Worm (Caenorhabditis elegans) whole organism, L1 larva: Measurements from ENCODE around the gene cua-1.
A peak's percentile ranks its signal among the peaks of the same experiment; 100 is the strongest.

Experiments
- C34B4.2 ChIP-seq: sonication (generic microtip); optimal IDR thresholded peaks from 2 replicates; lab custom pipeline; 2017; ENCODE audit warnings: mild to moderate bottlenecking, missing genetic modification characterization, missing compliant biosample characterization
- F16B12.6 ChIP-seq: fragments of 150-350 bp; optimal IDR thresholded peaks from 2 replicates; lab custom pipeline; 2014; ENCODE audit warnings: missing biosample characterization, missing genetic modification characterization
- aly-2 ChIP-seq: fragments of 150-350 bp; optimal IDR thresholded peaks from 2 replicates; lab custom pipeline; 2014; ENCODE audit warnings: missing biosample characterization, missing genetic modification characterization
- ama-1 ChIP-seq: fragments of 150-350 bp; optimal IDR thresholded peaks from 2 replicates; lab custom pipeline; 2014
- ceh-63 ChIP-seq: fragments of 200-800 bp; sonication (Bioruptor generic); optimal IDR thresholded peaks from 2 replicates; lab custom pipeline; 2018; ENCODE audit warnings: mild to moderate bottlenecking, missing genetic modification characterization, missing compliant biosample characterization
- ceh-8 ChIP-seq: fragments of 200-800 bp; sonication (Bioruptor generic); optimal IDR thresholded peaks from 2 replicates; lab custom pipeline; 2018; ENCODE audit warnings: mild to moderate bottlenecking, missing genetic modification characterization, moderate library complexity, missing compliant biosample characterization
- ceh-90 ChIP-seq: sonication (generic microtip); optimal IDR thresholded peaks from 2 replicates; lab custom pipeline; 2016; ENCODE audit warnings: missing genetic modification characterization, missing compliant biosample characterization
- dsc-1 ChIP-seq: sonication (generic microtip); optimal IDR thresholded peaks from 2 replicates; lab custom pipeline; 2016; ENCODE audit warnings: mild to moderate bottlenecking, missing genetic modification characterization, missing compliant biosample characterization
- efl-1 ChIP-seq, 4 experiments: fragments of 150-350 bp; optimal IDR thresholded peaks in 3 of 4; peaks in 1 of 4; 1 replicate in 1 of 4; 2 replicates in 3 of 4; lab custom pipeline; 2014; ENCODE audit warnings: missing biosample characterization in 2 of 4, missing genetic modification characterization in 2 of 4, missing genetic modification reagents in 2 of 4
- efl-3 ChIP-seq: fragments of 200-800 bp; sonication (Bioruptor generic); optimal IDR thresholded peaks from 2 replicates; lab custom pipeline; 2018; ENCODE audit warnings: mild to moderate bottlenecking, missing genetic modification characterization, missing compliant biosample characterization
- elt-2 ChIP-seq: sonication (generic microtip); optimal IDR thresholded peaks from 2 replicates; lab custom pipeline; 2016; ENCODE audit warnings: missing genetic modification characterization, mild to moderate bottlenecking, inconsistent platforms, missing compliant biosample characterization, missing genetic modification reagents
- fkh-10 ChIP-seq: sonication (generic microtip); optimal IDR thresholded peaks from 2 replicates; lab custom pipeline; 2017; ENCODE audit warnings: missing biosample characterization, missing genetic modification reagents, missing genetic modification characterization
- fkh-8 ChIP-seq: sonication (generic microtip); optimal IDR thresholded peaks from 2 replicates; lab custom pipeline; 2016; ENCODE audit warnings: mild to moderate bottlenecking, missing genetic modification characterization, missing compliant biosample characterization
- grh-1 ChIP-seq: fragments of 200-800 bp; sonication (Bioruptor generic); IDR thresholded peaks from 2 replicates; pipeline ENCODE4 v1.3.6; 2022; ENCODE audit warnings: missing genetic modification reagents, missing genetic modification characterization, missing compliant biosample characterization
- hpl-2 ChIP-seq: fragments of 150-350 bp; optimal IDR thresholded peaks from 2 replicates; lab custom pipeline; 2014; ENCODE audit warnings: missing biosample characterization, missing genetic modification reagents, missing genetic modification characterization
- irx-1 ChIP-seq: sonication (generic microtip); optimal IDR thresholded peaks from 2 replicates; lab custom pipeline; 2016; ENCODE audit warnings: missing genetic modification characterization, missing compliant biosample characterization
- jun-1 ChIP-seq: fragments of 150-350 bp; optimal IDR thresholded peaks from 2 replicates; lab custom pipeline; 2014; ENCODE audit warnings: missing biosample characterization, missing genetic modification reagents, missing genetic modification characterization
- lin-13 ChIP-seq: fragments of 150-350 bp; optimal IDR thresholded peaks from 2 replicates; lab custom pipeline; 2014; ENCODE audit warnings: missing biosample characterization, missing genetic modification reagents, missing genetic modification characterization
- lir-3 ChIP-seq: sonication (generic microtip); optimal IDR thresholded peaks from 2 replicates; lab custom pipeline; 2016; ENCODE audit warnings: mild to moderate bottlenecking, missing genetic modification characterization, moderate library complexity, missing compliant biosample characterization; ENCODE audit not compliant: poor library complexity
- mdl-1 ChIP-seq, 2 experiments: fragments of 150-350 bp; optimal IDR thresholded peaks; 2 replicates each; lab custom pipeline; 2014 to 2017; ENCODE audit warnings: missing biosample characterization in 2 of 2, missing genetic modification characterization in 2 of 2, inconsistent platforms in 1 of 2
- mef-2 ChIP-seq: fragments of 150-350 bp; optimal IDR thresholded peaks from 2 replicates; lab custom pipeline; 2014; ENCODE audit warnings: missing biosample characterization, missing genetic modification characterization
- mep-1 ChIP-seq: fragments of 150-350 bp; optimal IDR thresholded peaks from 2 replicates; lab custom pipeline; 2014; ENCODE audit warnings: missing biosample characterization, missing genetic modification characterization
- nhr-11 ChIP-seq: fragments of 150-350 bp; optimal IDR thresholded peaks from 2 replicates; lab custom pipeline; 2014; ENCODE audit warnings: missing biosample characterization, missing genetic modification characterization
- nhr-12 ChIP-seq: sonication (generic microtip); optimal IDR thresholded peaks from 2 replicates; lab custom pipeline; 2017; ENCODE audit warnings: missing biosample characterization, missing genetic modification characterization
- nhr-20 ChIP-seq: sonication (generic microtip); optimal IDR thresholded peaks from 2 replicates; lab custom pipeline; 2016; ENCODE audit warnings: mild to moderate bottlenecking, missing genetic modification characterization, missing compliant biosample characterization
- nhr-28 ChIP-seq: fragments of 150-350 bp; optimal IDR thresholded peaks from 2 replicates; lab custom pipeline; 2014; ENCODE audit warnings: missing biosample characterization, missing genetic modification characterization
- nhr-71 ChIP-seq: sonication (generic microtip); optimal IDR thresholded peaks from 2 replicates; lab custom pipeline; 2016; ENCODE audit warnings: mild to moderate bottlenecking, missing genetic modification characterization, moderate library complexity, missing compliant biosample characterization
- nhr-77 ChIP-seq: fragments of 150-350 bp; optimal IDR thresholded peaks from 2 replicates; lab custom pipeline; 2014; ENCODE audit warnings: missing biosample characterization, missing genetic modification characterization
- pqm-1 ChIP-seq: sonication (generic microtip); optimal IDR thresholded peaks from 3 replicates; lab custom pipeline; 2017; ENCODE audit warnings: missing biosample characterization, missing genetic modification characterization
- skn-1 ChIP-seq: fragments of 150-350 bp; optimal IDR thresholded peaks from 2 replicates; lab custom pipeline; 2014; ENCODE audit warnings: missing biosample characterization, missing genetic modification characterization
- snpc-4 ChIP-seq: fragments of 150-350 bp; optimal IDR thresholded peaks from 2 replicates; lab custom pipeline; 2014; ENCODE audit warnings: missing biosample characterization, missing genetic modification characterization
- sptf-1 ChIP-seq: fragments of 150-350 bp; optimal IDR thresholded peaks from 2 replicates; lab custom pipeline; 2014; ENCODE audit warnings: missing biosample characterization, missing genetic modification characterization
- swsn-7 ChIP-seq: sonication (generic microtip); optimal IDR thresholded peaks from 2 replicates; lab custom pipeline; 2016; ENCODE audit warnings: missing genetic modification characterization, missing compliant biosample characterization
- tbx-2 ChIP-seq: sonication (generic microtip); optimal IDR thresholded peaks from 2 replicates; lab custom pipeline; 2016; ENCODE audit warnings: missing genetic modification characterization, missing compliant biosample characterization
- tlp-1 ChIP-seq: fragments of 150-350 bp; optimal IDR thresholded peaks from 2 replicates; lab custom pipeline; 2014; ENCODE audit warnings: missing biosample characterization, missing genetic modification characterization
- unc-98 ChIP-seq: fragments of 200-800 bp; sonication (Bioruptor generic); IDR thresholded peaks from 2 replicates; pipeline ENCODE4 v1.3.6; 2022; ENCODE audit warnings: missing genetic modification characterization, missing compliant biosample characterization
- xbp-1 ChIP-seq: sonication (generic microtip); optimal IDR thresholded peaks from 2 replicates; lab custom pipeline; 2016; ENCODE audit warnings: missing genetic modification characterization, missing compliant biosample characterization
- zip-4 ChIP-seq: fragments of 200-800 bp; sonication (Bioruptor generic); optimal IDR thresholded peaks from 2 replicates; lab custom pipeline; 2018; ENCODE audit warnings: mild to moderate bottlenecking, missing genetic modification characterization, moderate library complexity, missing compliant biosample characterization
- ztf-4 ChIP-seq: fragments of 150-350 bp; optimal IDR thresholded peaks from 2 replicates; lab custom pipeline; 2014; ENCODE audit warnings: missing biosample characterization, missing genetic modification characterization

Gene cua-1

ce11 chrIII:13455207-13455606 is at the start of gene cua-1:
TSS of gene cua-1 (minus strand) at chrIII:13455307.
- TF ChIP-seq tlp-1 (no peak), ztf-4 (tag; lab: Kevin White, UChicago) (no peak), nhr-20 (tag; lab: Kevin White, UChicago) (no peak), lir-3 (tag; lab: Kevin White, UChicago) (no peak), nhr-11 (tag; lab: Kevin White, UChicago) (no peak), tbx-2 (tag; lab: Kevin White, UChicago) (no peak), fkh-10 (GFP tag; lab: Kevin White, UChicago) (no peak), pqm-1 (tag; lab: Kevin White, UChicago) (no peak), zip-4 (no peak), snpc-4 (no peak), xbp-1 (tag; lab: Kevin White, UChicago) (no peak), nhr-71 (tag; lab: Kevin White, UChicago) (no peak), nhr-77 (tag; lab: Kevin White, UChicago) (no peak), unc-98 (no peak), irx-1 (no peak), ceh-63 (GFP tag; lab: Kevin White, UChicago) (no peak), hpl-2 (GFP tag; lab: Kevin White, UChicago) (no peak), sptf-1 (no peak)
- TF ChIP-seq, all 84 proteins: peak for 0

- TF ChIP-seq nhr-12 (no peak), mep-1 (no peak)
- TF ChIP-seq, all 84 proteins: peak for 0
Measured at ce11 chrIII:13503379-13503778, 48.3 kb upstream of the cua-1 start, which contains the start of gene T28A8.4. TSS of gene T28A8.4 (plus strand) at chrIII:13503679.

- TF ChIP-seq C34B4.2 (tag; lab: Kevin White, UChicago) (no peak), grh-1 (GFP tag; lab: Robert Waterston, UW) (no peak), efl-3 (GFP tag; lab: Kevin White, UChicago) (no peak), dsc-1 (tag; lab: Kevin White, UChicago) (no peak), fkh-8 (no peak), F16B12.6 (tag; lab: Kevin White, UChicago) (no peak), nhr-28 (no peak), elt-2 (tag; lab: Kevin White, UChicago) (no peak), lin-13 (GFP tag; lab: Kevin White, UChicago) (no peak), aly-2 (tag; lab: Kevin White, UChicago) (no peak), hpl-2 (GFP tag; lab: Kevin White, UChicago) (no peak), skn-1 (tag; lab: Kevin White, UChicago) (no peak), ceh-90 (tag; lab: Kevin White, UChicago) (no peak), nhr-77 (tag; lab: Kevin White, UChicago) (no peak), swsn-7 (tag; lab: Kevin White, UChicago) (no peak), mdl-1 (tag; optimal IDR thresholded peaks at IDR 0.05; lab: Kevin White, UChicago) (no peak), mep-1 (no peak), jun-1 (tag; lab: Kevin White, UChicago) (no peak), ama-1 (lab: Kevin White, UChicago) (no peak)
Measured at ce11 chrIII:13502513-13502912, 47.4 kb upstream of the cua-1 start, which contains the start of gene T28A8.8. TSS of gene T28A8.8 (plus strand) at chrIII:13502813.

- TF ChIP-seq mef-2 (no peak), ceh-8 (GFP tag; lab: Kevin White, UChicago) (no peak), efl-1 (optimal IDR thresholded peaks at IDR 0.05; lab: Kevin White, UChicago) (no peak), efl-1 (GFP tag; optimal IDR thresholded peaks at IDR 0.05 in 1 of 2; lab: Kevin White, UChicago) (peak in 1 of 2 experiments; percentile 84), lir-3 (tag; lab: Kevin White, UChicago) (no peak)
Measured at ce11 chrIII:13501599-13501998, 46.5 kb upstream of the cua-1 start, which contains the start of gene T28A8.5. TSS of gene T28A8.5 (plus strand) at chrIII:13501630.
